Worm (Caenorhabditis elegans): Measurements from ENCODE around the gene bgal-2.

bgal-2 gene

DNA sequence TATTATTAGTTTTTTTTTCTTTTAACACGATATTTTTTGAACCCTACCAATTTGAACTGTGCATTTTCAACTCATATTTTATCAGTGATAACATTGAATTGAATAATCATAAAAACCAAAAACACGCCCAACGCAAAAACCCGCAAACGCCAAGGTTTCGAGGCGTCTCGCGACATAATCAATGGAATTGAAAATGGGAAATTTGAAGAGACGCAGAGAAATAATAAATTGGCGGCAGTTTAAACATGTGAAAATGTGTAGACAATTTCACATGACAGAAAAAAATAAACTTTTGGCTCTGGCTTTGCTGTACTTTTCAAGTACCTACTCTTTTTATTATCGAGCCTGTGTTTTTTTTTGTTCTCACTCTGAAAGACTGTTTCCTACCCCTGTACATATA, 20.6 kb downstream of the bgal-2 start (continued):
- TF ChIP-seq nhr-102 (tag; optimal IDR thresholded peaks at IDR 0.05): no peak
- TF ChIP-seq lim-7 (GFP tag; IDR thresholded peaks at IDR 0.05): no peak
- TF ChIP-seq pqm-1 (tag; optimal IDR thresholded peaks at IDR 0.05): peak; percentile 74
- no peak for TF ChIP-seq ctbp-1 (GFP tag; IDR thresholded peaks at IDR 0.05)
- TF ChIP-seq snpc-4 (tag; optimal IDR thresholded peaks at IDR 0.05): no peak
- no peak for TF ChIP-seq dmd-8 (GFP tag; IDR thresholded peaks at IDR 0.05)
- TF ChIP-seq nhr-48 (tag; optimal IDR thresholded peaks at IDR 0.05): peak; percentile 66
- no peak for TF ChIP-seq Y105C5A.15 (GFP tag; IDR thresholded peaks at IDR 0.05)

DNA sequence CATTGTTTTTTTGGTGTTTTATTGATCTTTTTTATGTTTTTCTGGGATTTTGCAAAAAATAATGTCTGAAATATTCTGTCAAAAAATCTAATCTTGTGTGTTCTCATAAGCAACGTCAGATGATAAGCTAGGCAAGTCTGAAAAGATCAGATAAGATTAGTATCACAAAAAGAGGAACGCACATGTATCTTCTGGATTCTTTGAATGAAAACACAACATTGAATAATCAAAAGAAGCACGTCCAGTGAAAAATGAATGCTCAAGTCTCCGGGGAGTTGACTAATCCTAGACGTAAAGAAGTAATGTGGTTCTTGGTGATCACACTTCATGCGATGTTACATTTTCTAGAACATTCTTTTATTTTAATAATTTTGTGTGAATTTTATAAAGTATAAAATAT, 21.2 kb downstream of the bgal-2 start:
- no peak for TF ChIP-seq pha-4 (GFP tag; IDR thresholded peaks at IDR 0.05)
- TF ChIP-seq pha-4 (tag; optimal IDR thresholded peaks at IDR 0.05): no peak
- TF ChIP-seq dve-1 (tag; optimal IDR thresholded peaks at IDR 0.05; ENCODE audit: insufficient read depth): no peak
- no peak for TF ChIP-seq mdt-29 (GFP tag; IDR thresholded peaks at IDR 0.05)
- TF ChIP-seq lin-39 (tag; optimal IDR thresholded peaks at IDR 0.05): no peak
- TF ChIP-seq Y105C5A.15 (GFP tag; IDR thresholded peaks at IDR 0.05): no peak
- no peak for TF ChIP-seq nhr-6 (tag; optimal IDR thresholded peaks at IDR 0.05)
- no peak for TF ChIP-seq nhr-111 (GFP tag; optimal IDR thresholded peaks at IDR 0.05)
- no peak for TF ChIP-seq nhr-76 (tag; optimal IDR thresholded peaks at IDR 0.05)
- no peak for TF ChIP-seq ZK337.2 (GFP tag; IDR thresholded peaks at IDR 0.05)
- no peak for TF ChIP-seq unc-62 (GFP tag; optimal IDR thresholded peaks at IDR 0.05 in 1 of 2)
- no peak for TF ChIP-seq unc-62 (tag; optimal IDR thresholded peaks at IDR 0.05)
- no peak for TF ChIP-seq lsy-2 (tag; optimal IDR thresholded peaks at IDR 0.05)
- no peak for TF ChIP-seq unc-130 (GFP tag; optimal IDR thresholded peaks at IDR 0.05)
- TF ChIP-seq zfp-3 (GFP tag; conservative IDR thresholded peaks at IDR 0.05): no peak
- no peak for TF ChIP-seq fkh-10 (GFP tag; optimal IDR thresholded peaks at IDR 0.05)

DNA sequence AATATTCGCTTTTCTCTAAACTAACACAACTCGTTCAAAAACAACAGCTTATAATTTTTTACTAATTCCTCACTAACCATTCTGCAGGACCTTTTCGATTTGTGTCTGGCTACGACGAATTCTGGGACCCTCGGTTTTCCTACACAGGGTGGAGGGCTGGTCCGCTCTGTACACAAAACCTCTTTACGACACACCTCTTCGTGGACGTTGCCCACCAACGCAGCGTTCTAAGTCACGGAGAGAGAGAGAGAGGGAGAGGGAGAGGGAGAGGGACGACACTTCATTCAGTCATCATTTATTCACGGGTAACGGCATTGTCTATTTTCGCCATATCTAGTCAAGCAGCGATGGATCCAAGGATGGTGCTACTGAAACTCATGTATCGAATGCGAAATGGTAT, 22.3 kb downstream of the bgal-2 start, which contains the start of gene atg-2:
atg-2 (plus strand) TSS at position 301 of the 400 bp plus-strand sequence.
- TF ChIP-seq F49E8.2 (tag; optimal IDR thresholded peaks at IDR 0.05; ENCODE audit: borderline replicate concordance) (no peak), attf-4 (tag; optimal IDR thresholded peaks at IDR 0.05) (no peak), daf-19 (GFP tag; conservative IDR thresholded peaks at IDR 0.05) (no peak), unc-62 (GFP tag; optimal IDR thresholded peaks at IDR 0.05 in 1 of 2) (no peak), unc-62 (tag; optimal IDR thresholded peaks at IDR 0.05) (no peak), dmd-6 (GFP tag; IDR thresholded peaks at IDR 0.05) (no peak), ama-1 (optimal IDR thresholded peaks at IDR 0.05) (no peak), fkh-10 (GFP tag; optimal IDR thresholded peaks at IDR 0.05) (no peak), ceh-28 (tag; optimal IDR thresholded peaks at IDR 0.05) (no peak), nhr-102 (tag; optimal IDR thresholded peaks at IDR 0.05) (no peak), unc-39 (tag; optimal IDR thresholded peaks at IDR 0.05) (no peak), mdt-29 (GFP tag; IDR thresholded peaks at IDR 0.05) (no peak), zfp-3 (GFP tag; conservative IDR thresholded peaks at IDR 0.05) (no peak), ceh-44 (GFP tag; IDR thresholded peaks at IDR 0.05) (no peak), ZK546.5 (tag; optimal IDR thresholded peaks at IDR 0.05) (no peak), lsy-2 (tag; optimal IDR thresholded peaks at IDR 0.05) (no peak), zip-11 (GFP tag; IDR thresholded peaks at IDR 0.05) (no peak)

DNA sequence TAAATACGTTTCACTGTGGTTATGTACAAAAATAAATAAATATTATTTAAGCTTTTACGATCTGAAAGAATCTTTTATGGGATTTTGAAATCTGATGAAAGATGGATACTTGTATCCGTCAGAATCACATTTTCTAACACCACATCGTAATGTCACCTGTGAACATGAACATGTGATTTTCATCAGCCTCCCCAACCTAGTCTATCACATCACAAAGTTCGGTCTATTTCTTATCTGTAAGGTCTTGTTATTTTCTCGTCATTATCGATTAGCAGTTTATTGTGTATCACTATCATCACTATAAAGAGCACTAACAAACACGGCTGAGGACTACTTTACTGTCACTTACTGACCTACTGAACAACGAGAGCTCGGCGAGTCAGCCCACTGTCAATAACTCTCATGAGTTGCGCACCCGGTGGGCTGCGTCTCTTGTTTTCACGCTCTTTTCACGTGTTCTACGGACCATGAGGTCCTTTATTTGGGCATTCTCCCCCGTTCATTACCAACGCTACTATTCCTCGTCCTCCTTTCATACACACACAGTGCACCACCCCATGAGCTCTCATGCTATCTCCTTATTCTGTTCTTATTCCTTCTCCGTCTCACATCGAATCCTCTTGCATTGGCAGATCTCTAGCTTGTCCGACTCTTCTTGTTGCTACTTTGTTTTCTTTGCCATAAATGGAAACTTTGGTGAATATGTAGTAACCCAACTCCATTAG, 23.1 kb downstream of the bgal-2 start:
- TF ChIP-seq ZK337.2 (GFP tag; IDR thresholded peaks at IDR 0.05) (no peak), dmd-6 (GFP tag; IDR thresholded peaks at IDR 0.05) (peak; percentile 52; the same call in 1 of the 2 replicates), nhr-237 (tag; optimal IDR thresholded peaks at IDR 0.05) (no peak), lin-15B (tag; optimal IDR thresholded peaks at IDR 0.05) (no peak), mxl-3 (GFP tag; optimal IDR thresholded peaks at IDR 0.05) (no peak), nhr-48 (tag; optimal IDR thresholded peaks at IDR 0.05) (peak; percentile 36), lsy-2 (tag; optimal IDR thresholded peaks at IDR 0.05) (no peak), Y75B8A.6 (GFP tag; IDR thresholded peaks at IDR 0.05) (no peak), aha-1 (tag) (peak; percentile 28), nhr-41 (GFP tag; IDR thresholded peaks at IDR 0.05) (no peak), R02D3.7 (tag; optimal IDR thresholded peaks at IDR 0.05) (no peak), zag-1 (tag; optimal IDR thresholded peaks at IDR 0.05) (no peak), zip-11 (GFP tag; IDR thresholded peaks at IDR 0.05) (no peak), ceh-28 (tag; optimal IDR thresholded peaks at IDR 0.05) (no peak), php-3 (GFP tag; IDR thresholded peaks at IDR 0.05) (0 out of 2 replicates have a peak, but pooled peaks have one; percentile 7), mdl-1 (tag; optimal IDR thresholded peaks at IDR 0.05) (peak in 1 of 2 experiments; percentile 51), F26F4.8 (GFP tag; conservative IDR thresholded peaks at IDR 0.05) (0 out of 2 replicates have a peak, but pooled peaks have one; percentile 38), mes-2 (tag; optimal IDR thresholded peaks at IDR 0.05; ENCODE audit: poor library complexity, severe bottlenecking) (peak; percentile 16), pqm-1 (tag; optimal IDR thresholded peaks at IDR 0.05) (peak; percentile 2), lim-7 (GFP tag; IDR thresholded peaks at IDR 0.05) (no peak), nhr-77 (tag; optimal IDR thresholded peaks at IDR 0.05) (peak; percentile 6)

Data from whole organism, L4 larva.